Worm (Caenorhabditis elegans) whole organism, late embryonic: ENCODE results near the gene arrd-18.

Experiments
- C08G9.2 ChIP-seq: sonication (generic microtip); optimal IDR thresholded peaks from 2 replicates; lab custom pipeline; 2016; ENCODE audit warnings: mild to moderate bottlenecking, missing genetic modification characterization, moderate library complexity, missing compliant biosample characterization
- C38D4.7 ChIP-seq: fragments of 200-800 bp; sonication (Bioruptor generic); optimal IDR thresholded peaks from 2 replicates; lab custom pipeline; 2018; ENCODE audit warnings: mild to moderate bottlenecking, missing genetic modification characterization, moderate library complexity, missing compliant biosample characterization
- F13H6.1 ChIP-seq: sonication (generic microtip); optimal IDR thresholded peaks from 2 replicates; lab custom pipeline; 2016; ENCODE audit warnings: missing genetic modification characterization, missing compliant biosample characterization
- T23F11.4 ChIP-seq: fragments of 200-800 bp; sonication (Bioruptor generic); optimal IDR thresholded peaks from 2 replicates; lab custom pipeline; 2018; ENCODE audit warnings: mild to moderate bottlenecking, missing genetic modification characterization, missing compliant biosample characterization
- ahr-1 ChIP-seq: sonication (generic microtip); optimal IDR thresholded peaks from 2 replicates; lab custom pipeline; 2016; ENCODE audit warnings: missing genetic modification characterization, missing compliant biosample characterization
- ama-1 ChIP-seq: fragments of 150-350 bp; optimal IDR thresholded peaks from 2 replicates; lab custom pipeline; 2014
- ceh-2 ChIP-seq: sonication (generic microtip); optimal IDR thresholded peaks from 2 replicates; lab custom pipeline; 2016; ENCODE audit warnings: missing genotype, missing genetic modification characterization, missing compliant biosample characterization
- ceh-24 ChIP-seq: sonication (generic microtip); optimal IDR thresholded peaks from 2 replicates; lab custom pipeline; 2016; ENCODE audit warnings: mild to moderate bottlenecking, missing genetic modification characterization, missing compliant biosample characterization
- ceh-30 ChIP-seq: fragments of 150-350 bp; optimal IDR thresholded peaks from 2 replicates; lab custom pipeline; 2014; ENCODE audit warnings: missing biosample characterization, missing genetic modification characterization
- ceh-34 ChIP-seq: sonication (generic microtip); optimal IDR thresholded peaks from 2 replicates; lab custom pipeline; 2016; ENCODE audit warnings: mild to moderate bottlenecking, missing genetic modification characterization, missing compliant biosample characterization
- ceh-45 ChIP-seq: fragments of 200-800 bp; sonication (Bioruptor generic); IDR thresholded peaks from 2 replicates; pipeline ENCODE4 v1.3.6; 2022; ENCODE audit warnings: missing genetic modification reagents, missing genetic modification characterization, missing compliant biosample characterization
- ceh-6 ChIP-seq: fragments of 200-800 bp; sonication (Bioruptor generic); optimal IDR thresholded peaks from 2 replicates; lab custom pipeline; 2018; ENCODE audit warnings: mild to moderate bottlenecking, missing genetic modification characterization, missing compliant biosample characterization
- che-1 ChIP-seq: sonication (generic microtip); optimal IDR thresholded peaks from 2 replicates; lab custom pipeline; 2016; ENCODE audit warnings: mild to moderate bottlenecking, missing genetic modification characterization, missing compliant biosample characterization
- dve-1 ChIP-seq: sonication (generic microtip); optimal IDR thresholded peaks from 2 replicates; lab custom pipeline; 2017; ENCODE audit warnings: antibody characterized with exemption, mild to moderate bottlenecking, missing genetic modification characterization, missing compliant biosample characterization
- elt-2 ChIP-seq: sonication (generic microtip); optimal IDR thresholded peaks from 2 replicates; lab custom pipeline; 2016; ENCODE audit warnings: missing genetic modification reagents, missing genetic modification characterization, missing compliant biosample characterization
- ets-4 ChIP-seq: sonication (generic microtip); optimal IDR thresholded peaks from 2 replicates; lab custom pipeline; 2016; ENCODE audit warnings: missing genetic modification characterization, missing compliant biosample characterization
- fkh-10 ChIP-seq: fragments of 150-350 bp; optimal IDR thresholded peaks from 2 replicates; lab custom pipeline; 2014; ENCODE audit warnings: missing biosample characterization, missing genetic modification reagents, missing genetic modification characterization
- fkh-6 ChIP-seq: sonication (generic microtip); optimal IDR thresholded peaks from 2 replicates; lab custom pipeline; 2016; ENCODE audit warnings: missing genetic modification characterization, missing compliant biosample characterization
- gmeb-2 ChIP-seq: sonication (generic microtip); optimal IDR thresholded peaks from 2 replicates; lab custom pipeline; 2016; ENCODE audit warnings: missing genetic modification characterization, inconsistent platforms, missing compliant biosample characterization
- hlh-15 ChIP-seq: sonication (generic microtip); optimal IDR thresholded peaks from 2 replicates; lab custom pipeline; 2016; ENCODE audit warnings: missing genetic modification characterization, missing compliant biosample characterization
- hlh-30 ChIP-seq: sonication (generic microtip); optimal IDR thresholded peaks from 2 replicates; lab custom pipeline; 2017; ENCODE audit warnings: antibody characterized with exemption, missing genetic modification characterization, missing compliant biosample characterization; ENCODE audit not compliant: insufficient read depth
- hlh-8 ChIP-seq: sonication (generic microtip); optimal IDR thresholded peaks from 2 replicates; lab custom pipeline; 2016; ENCODE audit warnings: missing genotype, missing genetic modification characterization, missing compliant biosample characterization
- lin-11 ChIP-seq: fragments of 200-800 bp; sonication (Bioruptor generic); optimal IDR thresholded peaks from 2 replicates; lab custom pipeline; 2018; ENCODE audit warnings: mild to moderate bottlenecking, missing genetic modification characterization, missing compliant biosample characterization
- madf-2 ChIP-seq: sonication (generic microtip); optimal IDR thresholded peaks from 2 replicates; lab custom pipeline; 2017; ENCODE audit warnings: missing genetic modification characterization, missing compliant biosample characterization
- mec-3 ChIP-seq: sonication (generic microtip); optimal IDR thresholded peaks from 2 replicates; lab custom pipeline; 2016; ENCODE audit warnings: borderline replicate concordance, missing genetic modification characterization, missing compliant biosample characterization
- nhr-11 ChIP-seq: fragments of 150-350 bp; optimal IDR thresholded peaks from 2 replicates; lab custom pipeline; 2014; ENCODE audit warnings: missing biosample characterization, missing genetic modification characterization
- pat-9 ChIP-seq: fragments of 200-800 bp; sonication (Bioruptor generic); optimal IDR thresholded peaks from 2 replicates; lab custom pipeline; 2018; ENCODE audit warnings: mild to moderate bottlenecking, missing genetic modification characterization, moderate library complexity, missing compliant biosample characterization
- pax-1 ChIP-seq: fragments of 150-350 bp; optimal IDR thresholded peaks from 2 replicates; lab custom pipeline; 2014; ENCODE audit warnings: missing biosample characterization, missing genetic modification characterization
- pha-2 ChIP-seq: sonication (generic microtip); optimal IDR thresholded peaks from 2 replicates; lab custom pipeline; 2017; ENCODE audit warnings: mild to moderate bottlenecking, missing genetic modification characterization, missing compliant biosample characterization
- pqm-1 ChIP-seq: sonication (generic microtip); optimal IDR thresholded peaks from 2 replicates; lab custom pipeline; 2016; ENCODE audit warnings: missing genetic modification characterization, missing compliant biosample characterization
- rnt-1 ChIP-seq: sonication (generic microtip); optimal IDR thresholded peaks from 2 replicates; lab custom pipeline; 2016; ENCODE audit warnings: missing genetic modification characterization, missing compliant biosample characterization
- sox-4 ChIP-seq: sonication (generic microtip); optimal IDR thresholded peaks from 2 replicates; lab custom pipeline; 2017; ENCODE audit warnings: mild to moderate bottlenecking, missing genetic modification characterization, inconsistent platforms, missing compliant biosample characterization
- syd-9 ChIP-seq: sonication (generic microtip); optimal IDR thresholded peaks from 2 replicates; lab custom pipeline; 2016; ENCODE audit warnings: mild to moderate bottlenecking, missing genetic modification characterization, moderate library complexity, missing compliant biosample characterization
- unc-3 ChIP-seq, 2 experiments: fragments of 200-800 bp in 1 of 2; sonication (Bioruptor generic) in 1 of 2; sonication (generic microtip) in 1 of 2; conservative IDR thresholded peaks in 1 of 2; optimal IDR thresholded peaks in 1 of 2; 2 replicates each; pipeline versions ENCODE4 v1.3.6 to Lab custom; 2016 to 2022; ENCODE audit warnings: missing compliant biosample characterization in 2 of 2, missing genetic modification characterization in 2 of 2, missing genetic modification reagents in 1 of 2
- unc-55 ChIP-seq: sonication (generic microtip); optimal IDR thresholded peaks from 2 replicates; lab custom pipeline; 2017; ENCODE audit warnings: missing biosample characterization, missing genetic modification reagents, missing genetic modification characterization
- unc-86 ChIP-seq: sonication (generic microtip); optimal IDR thresholded peaks from 2 replicates; lab custom pipeline; 2016; ENCODE audit warnings: missing genetic modification characterization, missing compliant biosample characterization

Gene arrd-18

ce11 chrV:3320432-3320831 lies 8.5 kb upstream of the arrd-18 start, which contains the start of gene C17B7.14:
TSS of gene C17B7.14 (minus strand) at chrV:3320532.
- TF ChIP-seq pqm-1 (tag; lab: Kevin White, UChicago): no peak
- no peak for TF ChIP-seq ets-4 (tag; lab: Kevin White, UChicago)
- no peak for TF ChIP-seq ceh-2 (tag; lab: Kevin White, UChicago)
- no peak for TF ChIP-seq ceh-6
- TF ChIP-seq pax-1: no peak
- TF ChIP-seq hlh-8 (tag; lab: Kevin White, UChicago): no peak
- TF ChIP-seq mec-3 (tag; lab: Kevin White, UChicago): no peak
- no peak for TF ChIP-seq fkh-10
- TF ChIP-seq ceh-24: no peak

ce11 chrV:3320005-3320404 lies 8.1 kb upstream of the arrd-18 start, which contains the start of gene F35F10.14:
TSS of gene F35F10.14 (minus strand) at chrV:3320105.
- TF ChIP-seq ceh-30 (tag; lab: Kevin White, UChicago) (no peak), sox-4 (no peak), C08G9.2 (tag; lab: Kevin White, UChicago) (no peak), mec-3 (tag; lab: Kevin White, UChicago) (no peak), pha-2 (no peak), T23F11.4 (GFP tag; lab: Kevin White, UChicago) (no peak), pat-9 (tag; lab: Kevin White, UChicago) (no peak), unc-3 (GFP tag; conservative IDR thresholded peaks at IDR 0.05; lab: Robert Waterston, UW) (no peak), unc-3 (tag; optimal IDR thresholded peaks at IDR 0.05; lab: Kevin White, UChicago) (no peak), nhr-11 (tag; lab: Kevin White, UChicago) (no peak), F13H6.1 (tag; lab: Kevin White, UChicago) (no peak), lin-11 (tag; lab: Kevin White, UChicago) (no peak), hlh-30 (no peak)
- TF ChIP-seq, all 69 proteins: peak for 0

DNA sequence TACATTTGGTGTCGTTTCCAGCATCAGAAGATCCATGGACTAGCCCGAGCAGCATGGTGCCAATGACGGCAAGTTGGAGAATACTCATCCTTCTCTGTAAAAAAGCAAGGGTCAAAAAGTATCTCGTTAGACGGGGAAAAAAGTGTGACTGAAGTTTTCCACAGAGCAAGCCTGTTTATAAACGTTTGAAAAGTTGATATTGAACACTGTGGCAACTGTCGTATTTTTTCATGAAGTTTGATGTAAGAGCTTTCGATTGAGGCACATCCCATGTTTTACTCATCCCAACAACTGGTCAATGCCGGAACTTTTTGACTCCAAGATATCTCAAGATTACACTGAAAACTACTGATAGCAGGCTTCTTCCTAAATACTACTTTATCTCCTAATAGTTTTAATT lies 7.1 kb upstream of the arrd-18 start, which contains the start of gene F35F10.13:
Gene F35F10.13, minus strand, starts transcription at position 101 of the 400 bp plus-strand sequence.
- no peak for TF ChIP-seq C38D4.7 (GFP tag; lab: Kevin White, UChicago)

DNA sequence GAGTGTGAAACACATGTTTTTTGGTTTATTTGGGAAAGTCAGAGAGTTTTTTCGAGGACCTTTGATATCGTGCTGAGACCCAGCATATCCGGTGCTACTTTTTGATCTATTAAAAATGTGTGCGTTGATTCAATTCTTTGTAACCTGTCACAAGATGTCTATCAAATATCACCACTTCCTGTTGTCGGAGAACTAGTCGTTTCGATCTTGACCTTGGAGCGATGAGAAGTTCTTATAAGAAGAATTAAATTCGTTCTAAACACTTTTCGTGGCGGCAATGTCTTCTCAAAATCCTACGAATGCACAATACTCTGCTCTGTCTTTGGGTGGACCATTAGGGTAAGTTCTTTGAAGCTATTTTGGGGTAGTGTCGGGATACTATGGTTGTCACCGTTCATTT lies 4.2 kb upstream of the arrd-18 start, which contains the start of gene F35F10.1:
Gene F35F10.1, plus strand, starts transcription at position 200 of the 400 bp plus-strand sequence.
- TF ChIP-seq dve-1 (tag; lab: Kevin White, UChicago): no peak
- TF ChIP-seq lin-11 (tag; lab: Kevin White, UChicago): no peak
- no peak for TF ChIP-seq ceh-34 (tag; lab: Kevin White, UChicago)
- no peak for TF ChIP-seq F13H6.1 (tag; lab: Kevin White, UChicago)
- TF ChIP-seq unc-3 (GFP tag; conservative IDR thresholded peaks at IDR 0.05; lab: Robert Waterston, UW): no peak
- TF ChIP-seq unc-3 (tag; optimal IDR thresholded peaks at IDR 0.05; lab: Kevin White, UChicago): no peak

DNA sequence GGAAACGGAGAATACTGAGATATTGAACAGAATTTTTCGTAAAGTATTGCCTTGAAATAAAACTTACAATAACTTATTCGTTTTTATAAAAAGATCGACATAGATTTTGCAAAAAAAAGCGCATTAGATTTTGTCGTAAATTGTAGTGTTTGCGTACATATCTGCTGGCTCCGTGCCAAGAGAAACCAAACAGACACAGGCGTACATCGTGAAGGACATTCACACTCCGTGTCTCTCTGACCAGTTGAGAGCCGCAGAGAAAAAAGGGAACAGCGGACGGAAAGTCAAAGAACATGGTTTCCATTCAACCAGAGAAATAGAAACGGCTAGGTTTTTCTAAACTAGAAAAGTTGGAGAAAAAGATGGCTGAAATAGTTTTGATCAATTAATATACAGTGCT lies 3.4 kb upstream of the arrd-18 start, which contains the start of gene arrd-19:
Gene arrd-19, minus strand, starts transcription at position 209 of the 400 bp plus-strand sequence.
- TF ChIP-seq elt-2 (tag; lab: Kevin White, UChicago) (no peak), ceh-24 (no peak), madf-2 (tag; lab: Kevin White, UChicago) (no peak), pax-1 (peak; percentile 8), syd-9 (tag; lab: Kevin White, UChicago) (no peak), unc-55 (GFP tag; lab: Kevin White, UChicago) (no peak), T23F11.4 (GFP tag; lab: Kevin White, UChicago) (no peak)

DNA sequence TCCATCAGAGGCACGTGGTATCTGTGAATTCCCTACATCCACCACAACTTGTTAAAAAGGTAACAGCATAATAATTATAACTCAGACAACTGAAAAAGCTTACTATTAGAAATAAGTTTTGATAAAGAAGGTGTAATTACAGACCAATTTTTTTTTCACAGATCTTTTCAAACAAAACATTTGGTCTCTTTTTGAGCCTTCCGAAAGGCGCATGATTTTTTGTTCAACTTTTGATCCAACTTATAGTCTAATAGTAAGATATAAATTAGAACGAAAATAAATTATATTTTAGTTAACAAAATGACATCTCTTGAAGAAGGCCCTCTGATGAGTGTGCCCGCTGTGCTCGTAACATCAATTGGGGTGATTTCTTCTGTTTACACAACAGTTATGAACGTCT lies 3.7 kb downstream of the arrd-18 start, which contains the start of gene srbc-3:
Gene srbc-3, plus strand, starts transcription at position 301 of the 400 bp plus-strand sequence.
- TF ChIP-seq rnt-1 (tag; lab: Kevin White, UChicago): no peak
- TF ChIP-seq hlh-8 (tag; lab: Kevin White, UChicago): no peak
- TF ChIP-seq ama-1: no peak
- TF ChIP-seq fkh-6 (tag; lab: Kevin White, UChicago): no peak
- TF ChIP-seq gmeb-2: no peak
- no peak for TF ChIP-seq unc-86 (tag; lab: Kevin White, UChicago)
- TF ChIP-seq ahr-1 (tag; lab: Kevin White, UChicago): no peak
- no peak for TF ChIP-seq ceh-45
- no peak for TF ChIP-seq hlh-15
- no peak for TF ChIP-seq pax-1
- no peak for TF ChIP-seq madf-2 (tag; lab: Kevin White, UChicago)
- TF ChIP-seq pat-9 (tag; lab: Kevin White, UChicago): no peak
- TF ChIP-seq che-1: no peak
- no peak for TF ChIP-seq F13H6.1 (tag; lab: Kevin White, UChicago)
